Fruit fly (Drosophila melanogaster) S2 (cell line): ENCODE results near the gene Pits.
A peak's percentile ranks its signal among the peaks of the same experiment; 100 is the strongest.

ENCODE experiments used
- CG8478 ChIP-seq: fragments of >200 bp; optimal IDR thresholded peaks from 2 replicates; lab custom pipeline; 2018
- CTCF ChIP-seq, 2 experiments: fragments of >200 bp; optimal IDR thresholded peaks; 2 replicates each; lab custom pipeline; 2018

Gene Pits

DNA sequence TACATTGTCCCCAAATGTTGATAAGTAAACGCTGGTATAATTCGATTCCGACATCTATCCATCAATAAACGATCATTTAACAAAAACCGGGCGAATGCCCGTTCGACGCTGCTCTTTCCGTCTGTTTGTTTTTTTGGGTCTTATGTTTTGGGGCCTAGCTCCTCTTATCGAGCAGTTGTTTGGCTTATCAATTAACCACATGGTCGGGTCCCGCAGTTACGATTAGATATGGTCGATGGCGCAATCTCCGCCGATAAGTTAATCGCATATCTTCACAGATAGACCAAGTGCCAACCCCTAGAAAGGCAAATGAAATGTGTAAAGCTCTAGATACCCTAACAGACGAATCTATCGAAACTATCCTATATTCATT lies 4.7 kb downstream of the Pits start:
- no peak for TF ChIP-seq CTCF (optimal IDR thresholded peaks at IDR 0.05; lab: Kevin White, UChicago)
- no peak for TF ChIP-seq CG8478

DNA sequence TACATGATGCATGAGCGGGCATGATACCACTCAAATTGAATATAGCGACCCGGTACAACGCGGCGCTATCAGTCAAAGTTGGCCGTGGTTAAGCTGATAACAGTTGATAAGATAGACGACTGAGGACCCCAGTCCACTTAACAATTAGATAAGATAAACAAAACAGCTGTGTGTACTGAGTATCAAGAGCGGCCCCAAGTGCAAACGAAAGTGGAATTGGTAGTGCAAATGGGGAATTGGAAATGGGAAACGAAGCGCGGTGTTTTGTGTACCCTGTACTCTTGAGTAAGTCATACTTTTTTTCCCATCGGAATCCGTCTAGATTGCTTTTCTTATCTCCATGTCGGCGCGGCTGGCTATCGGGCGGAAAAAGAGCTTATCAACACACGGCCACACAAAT lies 5.3 kb downstream of the Pits start:
- TF ChIP-seq CG8478, result no peak
- TF ChIP-seq CTCF (optimal IDR thresholded peaks at IDR 0.05; lab: Kevin White, UChicago), result no peak

DNA sequence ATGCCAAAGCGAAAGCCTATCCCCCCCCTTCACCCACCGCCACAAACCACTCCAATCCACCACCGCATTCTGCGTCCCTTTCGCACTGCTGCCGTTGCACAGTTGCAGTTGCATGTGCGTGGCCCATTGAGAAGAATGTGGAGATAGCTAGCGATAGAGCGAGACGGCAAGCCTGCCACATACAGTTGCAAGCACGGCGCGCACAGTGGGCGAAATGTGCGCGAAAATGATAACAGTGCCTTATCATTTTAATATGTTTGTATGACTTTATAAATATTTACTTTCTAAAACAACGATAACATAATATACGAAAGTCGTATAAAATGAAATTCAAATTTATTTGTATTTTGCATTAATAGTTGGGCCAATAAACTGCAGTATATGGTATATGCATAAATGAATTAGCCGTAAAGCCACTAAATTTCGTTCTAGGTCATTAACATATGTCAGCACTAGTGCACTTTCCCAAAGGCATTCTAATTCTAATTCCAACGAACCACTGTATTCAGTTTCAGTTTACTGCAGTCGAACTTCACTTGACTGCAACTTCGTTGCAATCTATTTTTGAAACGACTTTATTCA lies 7.1 kb downstream of the Pits start:
- TF ChIP-seq CTCF (optimal IDR thresholded peaks at IDR 0.05; lab: Kevin White, UChicago), result no peak
- no peak for TF ChIP-seq CG8478

DNA sequence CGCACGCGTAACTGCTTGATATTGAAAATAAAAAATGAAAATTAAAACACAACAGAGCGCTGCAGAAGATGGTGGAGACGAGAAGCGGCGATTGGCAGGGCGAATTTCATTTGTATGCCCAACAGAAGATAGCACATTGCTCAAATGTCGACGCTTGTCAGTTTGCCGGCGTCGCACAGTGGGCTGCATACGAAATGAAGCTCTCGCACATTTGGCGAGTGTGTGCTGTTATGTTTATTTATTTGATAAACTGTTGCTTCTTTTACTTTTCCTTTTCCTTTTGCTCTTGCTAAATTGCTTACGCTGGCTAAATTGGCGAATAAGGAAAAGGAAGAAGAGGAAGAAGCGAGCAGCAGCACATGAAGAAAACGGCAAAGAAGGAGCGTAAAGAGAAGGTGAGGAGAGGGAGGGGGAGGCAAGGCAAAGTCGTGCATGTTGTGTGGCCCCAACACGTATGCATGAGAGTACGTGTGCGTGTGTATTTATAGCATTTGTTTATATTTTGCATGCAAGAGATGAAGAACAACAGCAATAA lies 7.6 kb downstream of the Pits start:
- no peak for TF ChIP-seq CG8478
- TF ChIP-seq CTCF (optimal IDR thresholded peaks at IDR 0.05; lab: Kevin White, UChicago), result no peak

DNA sequence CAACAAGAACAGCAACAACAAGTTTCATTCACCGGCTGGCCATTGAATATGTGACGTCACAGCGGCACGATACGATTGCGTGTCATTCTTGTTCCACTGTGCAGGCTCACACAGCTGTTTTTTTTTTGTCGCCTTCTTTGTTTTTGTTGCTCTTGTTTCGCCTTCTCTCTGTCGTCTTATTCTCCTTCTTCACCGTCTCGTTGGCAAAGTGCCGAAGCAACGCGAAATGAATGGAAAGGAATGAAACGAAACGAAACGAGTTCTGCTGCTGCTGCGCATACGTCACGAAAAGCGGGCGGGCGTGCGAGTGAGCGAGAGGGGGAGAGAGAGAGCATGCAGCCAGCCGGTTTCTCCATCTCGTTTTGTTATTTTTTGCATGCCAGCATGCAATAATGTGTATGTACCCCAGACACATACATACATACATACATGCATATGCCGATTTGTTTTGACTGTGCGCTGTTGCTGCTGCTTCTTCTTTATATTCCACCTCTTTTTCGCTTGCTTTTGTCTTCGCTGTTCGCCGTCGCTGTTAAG lies 8.3 kb downstream of the Pits start:
- TF ChIP-seq CTCF (optimal IDR thresholded peaks at IDR 0.05; lab: Kevin White, UChicago), result no peak
- TF ChIP-seq CG8478, result no peak

DNA sequence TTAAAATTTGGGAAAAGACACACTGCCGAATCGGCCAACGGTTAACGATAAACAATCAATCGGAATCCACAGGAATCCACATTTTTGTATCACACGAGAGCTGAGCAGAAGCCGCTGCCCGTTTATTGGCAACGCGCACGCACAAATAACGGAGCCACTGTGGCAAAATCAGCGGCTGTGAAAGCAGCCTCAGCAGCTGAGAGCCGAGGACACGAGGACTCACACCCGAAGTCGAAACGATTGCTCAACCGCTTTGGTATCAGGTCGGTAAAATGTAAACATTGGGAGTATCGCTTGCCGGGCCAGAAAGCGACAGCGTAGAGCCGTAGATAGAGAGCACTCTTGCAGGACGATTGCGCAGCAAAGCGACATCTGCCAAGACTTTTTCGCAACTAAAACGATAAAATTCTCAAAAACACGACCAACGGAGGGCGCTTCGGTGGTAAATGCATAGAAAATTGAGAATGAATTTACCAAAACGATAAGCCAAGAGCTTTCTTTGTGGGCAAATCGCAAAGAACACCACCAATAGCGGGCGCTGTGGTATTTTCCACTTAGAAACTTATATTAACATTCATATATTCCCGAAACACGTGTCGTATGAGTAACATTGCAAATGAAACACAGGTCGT lies 14.6 kb downstream of the Pits start, which contains the start of gene hwt:
TSS of gene hwt (minus strand) at position 161 of the 632 bp plus-strand sequence.
- TF ChIP-seq CTCF (optimal IDR thresholded peaks at IDR 0.05; lab: Kevin White, UChicago) (peak; percentile 11 to 39), CG8478 (no peak)

DNA sequence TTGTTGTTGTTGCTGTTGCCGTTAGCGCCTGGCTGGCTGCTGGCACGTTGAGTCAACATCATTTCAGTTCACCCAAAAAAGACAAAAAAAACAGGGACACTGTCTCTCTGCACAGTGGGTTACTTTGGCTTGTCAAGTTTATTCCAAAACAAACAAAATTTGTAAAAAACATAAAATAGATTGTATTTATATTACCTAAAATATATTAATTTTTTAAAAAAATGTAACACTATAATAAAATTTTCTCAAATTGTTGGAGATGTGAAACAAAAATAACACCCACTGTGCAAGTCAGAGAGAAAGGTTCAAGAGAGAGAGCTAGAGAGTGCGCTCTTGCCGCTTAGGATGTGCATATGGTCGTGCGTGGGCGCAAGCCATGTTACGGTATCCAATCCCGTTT lies 15.3 kb downstream of the Pits start:
- no peak for TF ChIP-seq CTCF (optimal IDR thresholded peaks at IDR 0.05; lab: Kevin White, UChicago)
- TF ChIP-seq CG8478, result no peak

DNA sequence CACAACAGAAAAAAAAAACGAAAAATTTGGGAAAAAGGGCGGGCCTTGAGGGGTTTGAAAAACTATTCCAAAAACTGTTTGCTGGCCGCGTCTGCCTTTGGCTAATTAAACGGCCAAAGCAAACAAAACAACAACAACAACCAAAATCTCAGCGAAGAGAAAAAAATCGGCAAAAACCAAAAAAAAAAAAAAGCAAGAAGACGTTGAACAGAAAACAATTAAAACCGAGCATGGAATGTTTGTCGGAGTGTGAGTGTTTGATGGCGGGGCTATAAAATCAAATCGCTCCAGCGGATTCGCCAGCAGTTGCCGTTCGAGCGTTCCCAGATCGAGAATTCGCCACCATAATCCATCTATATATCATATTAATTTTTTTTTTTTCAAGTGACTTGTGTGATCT lies 30.2 kb downstream of the Pits start, which contains the start of gene Cpr11B:
TSS of gene Cpr11B (plus strand) at position 301 of the 400 bp plus-strand sequence.
- TF ChIP-seq CG8478, result no peak

DNA sequence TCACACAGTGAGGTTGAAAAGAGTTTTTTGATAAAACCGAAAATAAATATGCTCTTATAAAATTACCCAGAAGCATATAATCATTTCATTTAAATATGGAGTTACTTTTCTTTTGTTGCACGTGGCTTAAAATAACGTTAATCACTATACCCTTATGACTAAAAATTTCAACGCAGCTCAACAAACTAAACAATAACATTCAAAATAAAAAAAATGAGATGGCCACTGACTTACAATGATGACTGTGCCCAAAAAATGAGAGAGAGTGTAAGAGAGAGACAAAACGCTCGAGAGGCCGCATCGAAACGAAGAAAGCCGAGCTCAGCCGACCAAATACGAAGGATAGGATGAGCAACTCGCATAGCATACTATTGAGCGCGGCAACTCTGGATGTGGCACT lies 35.3 kb downstream of the Pits start:
- TF ChIP-seq CG8478, result no peak
- TF ChIP-seq CTCF (optimal IDR thresholded peaks at IDR 0.05; lab: Kevin White, UChicago), result no peak

DNA sequence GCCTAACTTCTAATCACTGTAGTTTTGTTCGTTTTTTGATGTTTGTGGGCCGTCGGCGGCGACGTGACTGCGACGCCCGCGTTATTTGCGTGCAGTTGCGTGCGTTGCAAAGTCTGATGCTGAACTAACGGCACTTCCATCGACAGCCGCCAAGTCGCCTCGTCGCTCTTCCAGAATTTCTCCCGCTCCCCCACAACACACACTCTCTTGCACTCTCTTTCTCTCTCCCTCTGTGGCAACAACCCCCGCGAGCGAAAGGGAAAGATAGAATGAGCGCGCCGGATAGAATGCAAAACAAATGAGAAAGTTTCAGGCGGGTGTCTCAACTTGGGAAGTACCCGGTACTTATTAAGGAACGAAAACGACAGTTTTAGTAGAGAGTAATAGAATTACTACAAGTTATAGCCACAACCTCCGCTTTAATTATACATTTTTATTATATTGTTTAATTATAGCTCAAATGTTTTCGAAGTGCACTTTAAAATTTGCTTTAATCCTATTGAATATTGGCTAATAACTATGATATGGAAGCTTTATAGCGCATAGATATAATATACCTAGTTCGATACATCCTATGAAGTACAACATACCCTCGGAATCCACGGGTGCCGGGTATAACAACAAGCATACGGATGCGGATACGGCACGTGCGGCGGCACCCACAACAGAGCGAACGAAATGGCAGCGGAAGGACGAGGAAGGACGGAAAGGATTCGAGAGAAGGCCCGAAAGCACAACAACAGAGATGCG lies 36.0 kb downstream of the Pits start:
- no peak for TF ChIP-seq CTCF (optimal IDR thresholded peaks at IDR 0.05; lab: Kevin White, UChicago)
- no peak for TF ChIP-seq CG8478

DNA sequence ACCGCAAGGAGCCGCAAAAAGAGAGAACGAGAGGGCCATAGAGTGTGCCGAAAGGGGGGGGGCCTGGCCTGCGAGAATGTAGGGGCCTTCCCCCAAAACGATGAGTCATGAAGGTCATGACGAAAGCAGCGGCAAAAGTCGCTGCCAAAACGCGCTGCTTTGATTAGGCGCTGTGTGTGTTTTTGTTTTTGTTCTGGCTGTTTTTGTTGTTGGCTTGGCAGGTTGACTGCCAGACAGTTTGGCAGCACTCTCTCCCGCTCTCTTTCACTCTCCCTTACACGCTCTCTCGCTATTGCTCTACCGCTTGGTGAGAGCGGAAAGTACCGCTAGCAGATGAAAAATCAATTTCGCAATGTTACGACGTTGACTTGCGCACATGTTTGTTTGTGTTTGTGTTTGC lies 36.9 kb downstream of the Pits start:
- TF ChIP-seq CG8478, result no peak
- no peak for TF ChIP-seq CTCF (optimal IDR thresholded peaks at IDR 0.05; lab: Kevin White, UChicago)

DNA sequence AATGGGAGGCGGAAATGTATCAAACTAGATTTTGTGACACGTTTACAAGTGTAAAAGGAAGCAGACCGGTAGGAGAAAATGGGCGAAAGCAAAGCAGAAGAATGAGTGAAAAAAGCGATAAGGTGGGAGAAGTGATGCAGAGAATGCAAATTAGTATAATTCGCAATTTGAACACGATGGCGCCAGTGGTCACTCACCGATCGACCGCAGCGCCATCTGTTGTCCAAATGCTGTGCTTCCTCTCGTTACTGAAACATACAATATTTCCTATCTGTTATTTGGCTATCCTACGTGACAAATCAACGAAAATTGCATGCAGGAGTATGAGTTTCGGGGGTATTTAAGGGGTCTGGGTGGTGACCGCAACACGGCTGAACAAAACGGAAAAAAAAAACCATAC lies 42.2 kb downstream of the Pits start:
- TF ChIP-seq CTCF (optimal IDR thresholded peaks at IDR 0.05; lab: Kevin White, UChicago) (peak; percentile 78 to 85), CG8478 (no peak)

DNA sequence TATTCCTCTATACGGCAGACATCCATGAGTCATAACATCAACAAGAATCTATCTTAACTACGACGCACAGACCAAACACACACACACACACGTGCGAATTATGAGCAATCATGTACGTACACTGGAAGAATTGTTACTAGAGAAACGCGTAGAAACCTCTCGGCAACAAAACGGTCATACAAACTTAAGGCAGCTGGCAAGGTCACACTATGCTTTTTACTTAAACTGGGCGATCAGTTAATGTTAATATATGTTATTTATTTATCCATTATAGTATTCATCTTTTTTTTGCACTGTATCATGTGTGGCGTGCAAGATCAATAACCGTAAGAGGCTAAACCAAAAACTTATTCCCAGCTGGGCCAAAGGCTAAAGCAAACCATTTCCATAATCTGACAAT lies 43.8 kb downstream of the Pits start:
- TF ChIP-seq CTCF (optimal IDR thresholded peaks at IDR 0.05; lab: Kevin White, UChicago) (no peak), CG8478 (no peak)

DNA sequence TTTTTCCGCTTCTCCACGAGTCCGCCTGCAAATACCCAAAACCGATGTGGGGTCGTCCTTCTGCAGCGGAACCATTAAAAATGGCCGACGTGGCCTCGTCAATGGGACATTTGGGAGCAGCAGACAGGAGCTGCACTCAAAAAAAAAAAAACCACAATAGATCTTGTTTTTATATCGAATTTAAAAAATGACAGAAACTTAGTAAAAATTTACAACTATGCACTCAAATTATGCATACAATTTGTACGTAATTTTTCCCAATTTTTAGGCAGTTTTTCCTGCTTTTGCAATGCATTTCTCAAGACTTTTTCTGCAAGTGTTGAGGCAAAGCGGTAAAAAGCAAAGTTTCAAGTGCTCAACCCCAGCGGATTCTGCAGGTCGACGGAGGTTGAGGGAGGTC lies 49.4 kb downstream of the Pits start:
- TF ChIP-seq CTCF (optimal IDR thresholded peaks at IDR 0.05; lab: Kevin White, UChicago) (no peak), CG8478 (no peak)
